Fruit fly (Drosophila melanogaster) S2 (cell line): ENCODE results near the gene sowah.

Experiments used
- CG8478 ChIP-seq: fragments of >200 bp; optimal IDR thresholded peaks from 2 replicates; lab custom pipeline; 2018
- CTCF ChIP-seq, 2 experiments: fragments of >200 bp; optimal IDR thresholded peaks; 2 replicates each; lab custom pipeline; 2018

- TF ChIP-seq CG8478 (lab: Kevin White, UChicago) (no peak), CTCF (optimal IDR thresholded peaks at IDR 0.05; lab: Kevin White, UChicago) (no peak)
Observed at dm6 chr3L:12489952-12490351, 82.4 kb downstream of the sowah start.
